Fruit fly (Drosophila melanogaster): ENCODE data around the gene CG34269.
A peak's percentile ranks its signal among the peaks of the same experiment; 100 is the strongest.

DNA sequence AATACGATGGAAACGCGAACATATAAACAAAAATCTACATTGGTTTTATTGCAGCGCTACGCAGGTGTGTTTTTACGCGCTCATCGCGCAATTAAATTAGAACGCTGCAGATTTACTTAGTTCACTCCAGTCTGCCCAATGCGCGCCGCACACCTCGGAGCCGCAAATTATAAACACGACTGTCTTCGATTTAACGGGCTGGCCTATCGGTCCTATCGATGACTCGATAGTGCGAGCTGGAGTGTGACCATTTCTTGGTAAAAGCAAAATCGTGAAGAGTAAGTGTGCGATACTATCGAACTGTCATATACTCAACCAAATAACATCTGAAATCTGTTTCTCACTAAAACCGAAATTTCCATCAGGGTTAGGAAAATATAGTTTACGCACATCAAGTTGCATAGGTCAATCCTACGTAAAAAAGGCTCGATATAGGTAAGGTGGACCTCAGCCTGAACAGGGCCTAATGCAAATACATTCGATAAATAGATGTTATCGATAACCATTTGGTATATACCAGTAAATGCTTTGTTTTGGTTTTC, 12.4 kb downstream of the CG34269 start, which contains the start of the genes klar and BORCS6:
- TF ChIP-seq Ets98B (GFP tag; IDR thresholded peaks at IDR 0.05) (peak; percentile 37; the same call in 1 of the 2 replicates), EcR (GFP tag; optimal IDR thresholded peaks at IDR 0.05) (no peak), CG17806 (tag; optimal IDR thresholded peaks at IDR 0.05) (peak; percentile 36), fd96Ca (GFP tag; IDR thresholded peaks at IDR 0.05) (0 out of 3 replicates have a peak, but pooled peaks have one; percentile 37), CG14655 (GFP tag; optimal IDR thresholded peaks at IDR 0.05) (no peak), CG15710 (tag; optimal IDR thresholded peaks at IDR 0.05) (peak; percentile 22)

All from whole organism, pupa.